Fruit fly (Drosophila melanogaster) whole organism, adult: ENCODE data around the gene CG11555.

Experiments
- CG11617 ChIP-seq: fragments of 200-800 bp; sonication (Bioruptor generic); optimal IDR thresholded peaks from 2 replicates; lab custom pipeline; 2017; ENCODE audit warnings: mild to moderate bottlenecking, missing biosample characterization, missing genetic modification reagents, missing genetic modification characterization
- CG12768 ChIP-seq: fragments of 200-800 bp; sonication (Bioruptor generic); optimal IDR thresholded peaks from 2 replicates; lab custom pipeline; 2017; ENCODE audit warnings: missing biosample characterization, missing genetic modification characterization, mild to moderate bottlenecking, moderate library complexity, missing genetic modification reagents
- CG14711 ChIP-seq: fragments of 200-800 bp; sonication (Bioruptor generic); optimal IDR thresholded peaks from 2 replicates; lab custom pipeline; 2018; ENCODE audit warnings: missing biosample characterization, mild to moderate bottlenecking, missing genetic modification characterization, moderate library complexity
- CG1620 ChIP-seq: fragments of 200-800 bp; sonication (Bioruptor generic); optimal IDR thresholded peaks from 2 replicates; lab custom pipeline; 2016; ENCODE audit warnings: missing biosample characterization, missing genetic modification characterization
- CG33017 ChIP-seq: fragments of 200-800 bp; sonication (Bioruptor generic); optimal IDR thresholded peaks from 2 replicates; lab custom pipeline; 2018; ENCODE audit warnings: missing biosample characterization, mild to moderate bottlenecking, missing genetic modification characterization, moderate library complexity
- CG5204 ChIP-seq: fragments of 200-800 bp; sonication (Bioruptor generic); optimal IDR thresholded peaks from 2 replicates; lab custom pipeline; 2016; ENCODE audit warnings: missing biosample characterization, missing genetic modification characterization
- CG7045 ChIP-seq: fragments of 200-800 bp; sonication (Bioruptor generic); optimal IDR thresholded peaks from 2 replicates; lab custom pipeline; 2017; ENCODE audit warnings: missing biosample characterization, mild to moderate bottlenecking, missing genetic modification characterization
- CG7101 ChIP-seq: fragments of 200-800 bp; sonication (Bioruptor generic); optimal IDR thresholded peaks from 2 replicates; lab custom pipeline; 2018; ENCODE audit warnings: missing biosample characterization, mild to moderate bottlenecking, missing genetic modification characterization, moderate library complexity
- Clk ChIP-seq: fragments of 200-800 bp; sonication (Bioruptor generic); optimal IDR thresholded peaks from 2 replicates; lab custom pipeline; 2017; ENCODE audit warnings: missing biosample characterization, missing genetic modification characterization
- Crg-1 ChIP-seq: fragments of 200-800 bp; sonication (Bioruptor generic); optimal IDR thresholded peaks from 2 replicates; lab custom pipeline; 2016; ENCODE audit warnings: missing biosample characterization, missing genetic modification characterization
- Hr96 ChIP-seq: fragments of 200-800 bp; sonication (Bioruptor generic); optimal IDR thresholded peaks from 2 replicates; lab custom pipeline; 2016; ENCODE audit warnings: missing biosample characterization, missing genetic modification characterization
- Mnt ChIP-seq: fragments of 200-800 bp; sonication (Bioruptor generic); optimal IDR thresholded peaks from 2 replicates; lab custom pipeline; 2016; ENCODE audit warnings: missing biosample characterization, mild to moderate bottlenecking, missing genetic modification characterization
- bab1 ChIP-seq: fragments of 200-800 bp; sonication (Bioruptor generic); optimal IDR thresholded peaks from 3 replicates; lab custom pipeline; 2019; ENCODE audit warnings: missing biosample characterization, mild to moderate bottlenecking, missing genetic modification characterization, moderate library complexity
- cic ChIP-seq: fragments of 200-800 bp; sonication (Bioruptor generic); optimal IDR thresholded peaks from 2 replicates; lab custom pipeline; 2017; ENCODE audit warnings: missing biosample characterization, mild to moderate bottlenecking, missing genetic modification characterization, moderate library complexity
- cnc ChIP-seq, 2 experiments: fragments of >200 bp; optimal IDR thresholded peaks; 2 replicates each; lab custom pipeline; 2017
- kay ChIP-seq: fragments of 200-800 bp; sonication (Bioruptor generic); peaks from one replicate; lab custom pipeline; 2016; ENCODE audit warnings: missing biosample characterization, missing genetic modification characterization, borderline replicate concordance
- ovo ChIP-seq: fragments of 200-800 bp; sonication (Bioruptor generic); optimal IDR thresholded peaks from 2 replicates; lab custom pipeline; 2016; ENCODE audit warnings: missing biosample characterization, missing genetic modification characterization
- pad ChIP-seq: fragments of 200-800 bp; sonication (Bioruptor generic); optimal IDR thresholded peaks from 3 replicates; lab custom pipeline; 2017; ENCODE audit warnings: missing biosample characterization, missing genetic modification characterization, mild to moderate bottlenecking, moderate library complexity, missing genetic modification reagents
- tj ChIP-seq: fragments of 200-800 bp; sonication (Bioruptor generic); optimal IDR thresholded peaks from 3 replicates; lab custom pipeline; 2017; ENCODE audit warnings: missing biosample characterization, mild to moderate bottlenecking, missing genetic modification characterization, moderate library complexity
- toe ChIP-seq: fragments of 200-800 bp; sonication (Bioruptor generic); optimal IDR thresholded peaks from 2 replicates; lab custom pipeline; 2016; ENCODE audit warnings: missing biosample characterization, missing genetic modification characterization

CG11555 gene

DNA sequence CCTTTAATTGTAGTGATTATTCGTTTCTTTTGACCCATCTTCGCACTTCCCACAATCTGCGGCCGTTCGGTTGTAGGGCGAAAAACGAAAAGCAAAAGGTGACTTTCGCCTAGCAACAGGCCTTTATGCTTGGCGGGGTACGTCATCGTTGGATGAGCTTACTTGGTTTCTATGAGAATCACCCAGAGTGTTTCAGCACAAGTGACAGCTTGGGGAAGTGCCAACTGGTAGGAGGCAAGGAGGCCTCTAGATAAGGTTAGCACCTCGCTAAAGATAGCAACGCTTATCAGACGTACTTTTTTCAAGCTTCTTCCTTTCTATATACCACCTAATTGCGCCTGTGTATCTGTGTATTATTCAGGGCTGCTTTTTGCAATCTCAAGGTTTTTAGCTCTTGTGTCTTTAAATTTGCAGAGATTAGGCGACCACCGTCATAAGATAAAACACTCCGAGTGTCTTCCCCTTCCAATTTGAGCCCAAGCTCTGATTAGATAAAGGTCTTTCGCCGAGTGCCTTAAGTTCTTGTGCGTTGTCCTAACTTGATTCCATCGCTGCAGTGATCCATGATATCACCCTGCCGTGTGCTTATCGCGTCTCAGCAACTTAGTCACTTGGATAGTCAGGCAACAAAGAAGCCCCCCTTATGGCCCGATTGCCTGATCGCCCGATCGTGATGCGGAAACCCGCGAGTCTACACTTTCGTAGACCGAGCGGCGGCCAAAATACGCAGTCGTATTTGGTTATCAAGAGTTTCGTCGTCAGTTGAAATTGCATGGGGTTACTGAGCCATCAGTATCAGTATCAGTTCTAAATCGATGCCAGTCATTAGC lies 27.5 kb downstream of the CG11555 start:
- TF ChIP-seq pad (GFP tag; lab: Kevin White, UChicago) (peak; percentile 55), cic (GFP tag; lab: Kevin White, UChicago) (peak; percentile 64), CG33017 (tag; lab: Kevin White, UChicago) (no peak)

DNA sequence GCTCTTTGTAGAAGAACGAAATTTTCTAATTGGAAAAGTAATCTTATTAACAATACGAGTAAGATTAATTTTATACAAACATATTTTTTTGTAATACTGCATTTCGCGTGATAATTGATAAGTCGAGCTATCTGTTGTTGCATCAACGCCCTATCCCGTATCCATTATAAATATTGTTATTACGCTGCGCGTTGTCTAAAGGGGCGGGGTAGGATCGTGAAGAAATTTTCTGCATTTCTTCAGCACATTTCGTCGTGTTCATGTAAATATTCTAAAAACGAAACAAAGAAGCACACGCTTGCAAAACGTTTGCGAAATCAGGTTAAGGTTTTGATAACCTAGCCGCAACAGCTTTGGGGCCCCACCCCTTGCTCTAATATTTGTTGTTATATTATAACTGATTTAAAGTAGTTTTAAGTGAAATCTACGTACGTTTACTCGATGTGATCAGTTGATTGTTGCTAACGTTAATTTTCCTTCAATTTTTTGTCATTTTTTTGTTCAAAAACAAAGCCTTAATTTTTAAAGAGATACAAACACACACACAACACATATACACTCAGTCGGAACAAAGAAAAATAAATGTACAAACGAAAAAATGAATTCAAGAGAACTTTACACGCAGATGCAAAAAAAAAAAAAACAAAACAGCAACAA lies 29.8 kb downstream of the CG11555 start:
- TF ChIP-seq tj (GFP tag; lab: Kevin White, UChicago) (peak; percentile 66), pad (GFP tag; lab: Kevin White, UChicago) (no peak), Hr96 (GFP tag; lab: Kevin White, UChicago) (no peak), kay (GFP tag; lab: Kevin White, UChicago) (peak; percentile 94), CG11617 (GFP tag; lab: Kevin White, UChicago) (no peak)

DNA sequence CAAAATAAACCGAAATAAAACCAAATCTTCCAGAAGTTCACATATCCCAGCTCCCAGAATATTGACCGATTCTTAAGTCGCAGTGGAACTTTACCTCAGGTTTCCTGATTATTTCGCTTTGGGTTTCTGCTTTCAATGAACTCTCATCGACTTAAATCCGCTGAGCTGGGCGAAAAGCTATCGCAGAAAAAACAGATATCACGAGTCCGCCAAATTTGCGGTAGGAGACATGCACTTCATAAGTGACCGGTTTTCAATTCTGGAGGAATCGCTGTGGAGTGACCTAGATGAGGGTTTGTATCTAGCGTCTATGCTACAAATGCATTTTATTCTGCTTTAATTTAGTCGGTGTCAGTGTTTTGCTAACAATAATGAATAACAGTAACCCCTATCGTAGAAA lies 31.6 kb downstream of the CG11555 start:
- no peak for TF ChIP-seq CG11617 (GFP tag; lab: Kevin White, UChicago)
- TF ChIP-seq tj (GFP tag; lab: Kevin White, UChicago) = peak; percentile 92

DNA sequence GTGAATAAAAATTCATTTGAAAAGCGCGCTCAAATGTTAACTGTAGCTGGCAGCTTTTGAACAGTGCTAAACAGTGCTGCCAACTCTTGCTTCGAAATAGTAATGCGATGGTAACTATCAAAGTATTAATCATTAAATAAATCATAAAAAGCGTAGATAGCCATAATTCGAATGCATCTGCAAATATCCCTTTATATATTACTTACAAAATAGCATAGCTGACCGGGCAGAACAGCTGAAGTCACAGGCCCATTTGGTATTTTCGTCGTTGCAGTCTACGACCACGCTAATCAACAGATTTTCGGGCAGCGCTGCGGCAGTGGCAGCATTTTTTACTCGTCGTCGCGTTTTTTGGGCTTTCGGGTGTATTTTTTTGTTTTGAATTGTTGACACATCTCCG lies 32.0 kb downstream of the CG11555 start, which contains the start of gene Plc21C:
Gene Plc21C (plus strand): TSS at position 290 of the 400 bp plus-strand sequence.
- TF ChIP-seq CG7101 = peak; percentile 16
- peak; percentile 35 for TF ChIP-seq cic (GFP tag; lab: Kevin White, UChicago)
- TF ChIP-seq CG33017 (tag; lab: Kevin White, UChicago) = peak; percentile 45
- TF ChIP-seq Clk (GFP tag; lab: Kevin White, UChicago) = no peak
- TF ChIP-seq tj (GFP tag; lab: Kevin White, UChicago) = no peak
- peak; percentile 4 for TF ChIP-seq CG7045 (GFP tag; lab: Kevin White, UChicago)
- peak; percentile 75 for TF ChIP-seq bab1
- TF ChIP-seq Mnt = peak; percentile 43
- peak; percentile 22 for TF ChIP-seq Crg-1
- peak; percentile 82 for TF ChIP-seq ovo (GFP tag; lab: Kevin White, UChicago)
- TF ChIP-seq kay (GFP tag; lab: Kevin White, UChicago) = no peak
- peak; percentile 45 for TF ChIP-seq CG14711 (tag; lab: Kevin White, UChicago)
- TF ChIP-seq cnc (optimal IDR thresholded peaks at IDR 0.05; lab: Kevin White, UChicago) = no peak
- peak; percentile 74 for TF ChIP-seq CG1620 (GFP tag; lab: Kevin White, UChicago)
- TF ChIP-seq toe (GFP tag; lab: Kevin White, UChicago) = peak; percentile 79
- no peak for TF ChIP-seq CG12768 (GFP tag; lab: Kevin White, UChicago)
- no peak for TF ChIP-seq CG5204 (GFP tag; lab: Kevin White, UChicago)
- TF ChIP-seq Hr96 (GFP tag; lab: Kevin White, UChicago) = no peak
- peak; percentile 24 for TF ChIP-seq CG11617 (GFP tag; lab: Kevin White, UChicago)
- TF ChIP-seq pad (GFP tag; lab: Kevin White, UChicago) = peak; percentile 28

DNA sequence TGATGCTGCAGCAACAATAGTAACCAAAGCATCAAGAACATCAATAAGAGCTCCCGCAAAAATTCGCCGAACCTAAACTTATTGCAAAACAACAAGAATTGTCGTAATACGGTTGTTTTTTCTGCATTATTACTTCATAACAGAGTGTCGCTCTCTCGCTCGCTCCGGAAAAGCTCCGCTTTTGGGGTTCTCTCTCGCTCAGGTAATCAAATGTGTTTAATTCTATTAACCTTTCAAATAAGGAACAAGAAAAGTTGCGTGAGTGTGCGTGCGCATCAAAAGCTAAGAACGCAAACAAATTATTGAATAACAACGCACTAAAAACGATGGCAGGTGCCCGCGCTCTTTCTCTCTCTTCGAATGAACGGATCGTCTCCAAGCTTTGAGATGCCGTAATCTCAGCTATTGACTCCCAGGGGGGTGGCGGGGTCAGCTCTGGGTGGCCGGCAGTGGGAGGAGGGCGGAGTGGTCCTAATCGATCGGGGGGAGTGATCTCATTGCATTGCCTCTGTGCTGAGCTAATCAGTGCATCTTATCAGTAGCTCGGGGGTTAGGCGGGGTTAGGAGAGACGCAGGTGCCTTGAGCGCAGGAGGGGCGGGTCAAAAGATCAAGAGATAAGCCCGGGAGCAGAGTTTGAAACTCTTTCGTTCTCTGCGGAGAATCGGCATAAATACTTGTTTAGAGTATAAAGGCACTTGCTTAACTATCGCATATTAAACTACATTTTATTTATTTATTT lies 32.7 kb downstream of the CG11555 start:
- TF ChIP-seq CG1620 (GFP tag; lab: Kevin White, UChicago) = no peak
- no peak for TF ChIP-seq CG33017 (tag; lab: Kevin White, UChicago)
- TF ChIP-seq pad (GFP tag; lab: Kevin White, UChicago) = peak; percentile 39
- TF ChIP-seq ovo (GFP tag; lab: Kevin White, UChicago) = peak; percentile 41
- TF ChIP-seq CG7101 = no peak
- TF ChIP-seq CG14711 (tag; lab: Kevin White, UChicago) = no peak
- no peak for TF ChIP-seq toe (GFP tag; lab: Kevin White, UChicago)
- TF ChIP-seq cic (GFP tag; lab: Kevin White, UChicago) = peak; percentile 33

DNA sequence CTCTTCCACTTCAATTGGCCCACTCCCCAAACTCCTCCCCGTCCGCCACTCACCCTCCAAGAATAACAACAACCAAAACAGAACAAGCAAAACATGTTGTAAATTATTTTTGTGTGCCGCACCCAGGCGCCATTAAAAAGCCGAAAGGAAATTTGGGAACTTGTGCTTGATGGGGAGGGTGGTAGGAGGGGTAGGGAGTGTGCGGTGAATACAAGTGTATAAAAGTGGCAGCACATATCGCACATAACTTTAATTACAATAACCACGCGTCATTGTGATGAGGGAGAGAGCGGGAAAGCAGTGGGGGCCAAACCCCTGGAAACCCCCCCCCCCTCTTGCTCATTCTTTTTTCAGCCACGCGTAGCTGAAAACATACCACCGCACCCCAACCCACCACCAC lies 33.5 kb downstream of the CG11555 start:
- no peak for TF ChIP-seq kay (GFP tag; lab: Kevin White, UChicago)
- no peak for TF ChIP-seq ovo (GFP tag; lab: Kevin White, UChicago)
- no peak for TF ChIP-seq tj (GFP tag; lab: Kevin White, UChicago)
- TF ChIP-seq toe (GFP tag; lab: Kevin White, UChicago) = no peak
- TF ChIP-seq CG33017 (tag; lab: Kevin White, UChicago) = no peak
- TF ChIP-seq CG5204 (GFP tag; lab: Kevin White, UChicago) = no peak
- no peak for TF ChIP-seq bab1
- no peak for TF ChIP-seq Mnt
- no peak for TF ChIP-seq cic (GFP tag; lab: Kevin White, UChicago)
- no peak for TF ChIP-seq Crg-1
- no peak for TF ChIP-seq CG14711 (tag; lab: Kevin White, UChicago)
- no peak for TF ChIP-seq CG11617 (GFP tag; lab: Kevin White, UChicago)
- TF ChIP-seq CG7045 (GFP tag; lab: Kevin White, UChicago) = no peak
- TF ChIP-seq CG1620 (GFP tag; lab: Kevin White, UChicago) = no peak
- TF ChIP-seq Clk (GFP tag; lab: Kevin White, UChicago) = no peak
